Fruit fly (Drosophila melanogaster) whole organism, embryonic: Measurements from ENCODE around the gene CG32819.

Experiments
- Asciz ChIP-seq: fragments of 200-800 bp; sonication (Bioruptor generic); optimal IDR thresholded peaks from 2 replicates; lab custom pipeline; 2017; ENCODE audit warnings: missing biosample characterization, mild to moderate bottlenecking, missing genetic modification characterization, missing genetic modification reagents
- CG11398 ChIP-seq: fragments of 200-800 bp; sonication (Bioruptor generic); optimal IDR thresholded peaks from 2 replicates; lab custom pipeline; 2016; ENCODE audit warnings: missing biosample characterization, missing genetic modification characterization
- CG12659 ChIP-seq: fragments of 200-800 bp; sonication (Bioruptor generic); optimal IDR thresholded peaks from 3 replicates; lab custom pipeline; 2017; ENCODE audit warnings: mild to moderate bottlenecking, missing biosample characterization, missing genetic modification reagents, missing genetic modification characterization
- CG13775 ChIP-seq: fragments of 200-800 bp; sonication (Bioruptor generic); optimal IDR thresholded peaks from 3 replicates; lab custom pipeline; 2017; ENCODE audit warnings: missing biosample characterization, mild to moderate bottlenecking, missing genetic modification characterization
- CG13894 ChIP-seq: fragments of 200-800 bp; sonication (Bioruptor generic); optimal IDR thresholded peaks from 3 replicates; lab custom pipeline; 2018; ENCODE audit warnings: missing biosample characterization, mild to moderate bottlenecking, missing genetic modification characterization, moderate library complexity
- CG14667 ChIP-seq: fragments of 200-800 bp; sonication (Bioruptor generic); IDR thresholded peaks from 2 replicates; pipeline ENCODE4 v1.3.6; 2022; ENCODE audit warnings: missing biosample characterization, missing genetic modification characterization
- CG15479 ChIP-seq: fragments of 200-800 bp; sonication (Bioruptor generic); optimal IDR thresholded peaks from 3 replicates; lab custom pipeline; 2019; ENCODE audit warnings: missing biosample characterization, mild to moderate bottlenecking, missing genetic modification characterization, moderate library complexity
- CG15696 ChIP-seq: fragments of 200-800 bp; sonication (Bioruptor generic); optimal IDR thresholded peaks from 2 replicates; lab custom pipeline; 2019; ENCODE audit warnings: missing biosample characterization, mild to moderate bottlenecking, missing genetic modification characterization, moderate library complexity
- CG17186 ChIP-seq: fragments of 200-800 bp; sonication (Bioruptor generic); optimal IDR thresholded peaks from 3 replicates; lab custom pipeline; 2017; ENCODE audit warnings: missing biosample characterization, missing genetic modification reagents, missing genetic modification characterization
- CG17612 ChIP-seq: fragments of 200-800 bp; sonication (Bioruptor generic); IDR thresholded peaks from 2 replicates; pipeline ENCODE4 v1.3.6; 2022; ENCODE audit warnings: missing biosample characterization, missing genetic modification characterization
- CG1792 ChIP-seq: fragments of 200-800 bp; sonication (Bioruptor generic); optimal IDR thresholded peaks from 2 replicates; lab custom pipeline; 2016; ENCODE audit warnings: missing biosample characterization, missing genetic modification characterization
- CG18476 ChIP-seq: fragments of 200-800 bp; sonication (Bioruptor generic); optimal IDR thresholded peaks from 2 replicates; lab custom pipeline; 2016; ENCODE audit warnings: missing biosample characterization, mild to moderate bottlenecking, missing genetic modification characterization
- CG2678 ChIP-seq: fragments of 200-800 bp; sonication (Bioruptor generic); optimal IDR thresholded peaks from 3 replicates; lab custom pipeline; 2019; ENCODE audit warnings: missing biosample characterization, mild to moderate bottlenecking, missing genetic modification characterization, moderate library complexity
- CG2889 ChIP-seq: fragments of 200-800 bp; sonication (Bioruptor generic); IDR thresholded peaks from 3 replicates; pipeline ENCODE4 v1.3.6; 2022; ENCODE audit warnings: missing biosample characterization, missing genetic modification characterization
- CG30020 ChIP-seq: fragments of 200-800 bp; optimal IDR thresholded peaks from 2 replicates; lab custom pipeline; 2019; ENCODE audit warnings: missing biosample characterization, mild to moderate bottlenecking, missing genetic modification characterization, moderate library complexity
- CG3726 ChIP-seq: fragments of 200-800 bp; sonication (Bioruptor generic); IDR thresholded peaks from 3 replicates; pipeline ENCODE4, ENCODE4 v1.3.6; 2022; ENCODE audit warnings: missing biosample characterization, missing genetic modification characterization
- CG4404 ChIP-seq: fragments of 200-800 bp; sonication (Bioruptor generic); IDR thresholded peaks from 2 replicates; pipeline ENCODE4 v1.3.6; 2022; ENCODE audit warnings: missing biosample characterization, missing genetic modification characterization
- CG4617 ChIP-seq: fragments of 200-800 bp; sonication (Bioruptor generic); optimal IDR thresholded peaks from 3 replicates; lab custom pipeline; 2016; ENCODE audit warnings: missing biosample characterization, missing genetic modification characterization, borderline replicate concordance
- CG6654 ChIP-seq: fragments of 200-800 bp; sonication (Bioruptor generic); optimal IDR thresholded peaks from 2 replicates; lab custom pipeline; 2017; ENCODE audit warnings: missing biosample characterization, mild to moderate bottlenecking, missing genetic modification characterization
- CG7839 ChIP-seq: fragments of 200-800 bp; sonication (Bioruptor generic); optimal IDR thresholded peaks from 3 replicates; lab custom pipeline; 2018; ENCODE audit warnings: missing biosample characterization, mild to moderate bottlenecking, missing genetic modification characterization, moderate library complexity
- CG8290 ChIP-seq, 3 experiments: fragments of 200-800 bp; sonication (Bioruptor generic); optimal IDR thresholded peaks; 2 replicates each; lab custom pipeline; 2016 to 2019; ENCODE audit warnings: missing biosample characterization in 3 of 3, missing genetic modification characterization in 3 of 3, mild to moderate bottlenecking in 2 of 3, moderate library complexity in 1 of 3
- CG8478 ChIP-seq: fragments of >200 bp; optimal IDR thresholded peaks from 2 replicates; lab custom pipeline; 2018
- Chrac-16 ChIP-seq: fragments of 200-800 bp; sonication (Bioruptor generic); optimal IDR thresholded peaks from 3 replicates; lab custom pipeline; 2016; ENCODE audit warnings: missing biosample characterization, missing genetic modification characterization
- CkIIα-i1 ChIP-seq: fragments of 200-800 bp; sonication (Bioruptor generic); IDR thresholded peaks from 2 replicates; pipeline ENCODE4 v1.3.6; 2022; ENCODE audit warnings: missing biosample characterization, missing genetic modification characterization
- Doc2 ChIP-seq: fragments of 200-800 bp; sonication (Bioruptor generic); IDR thresholded peaks from 2 replicates; pipeline ENCODE4 v1.3.6; 2022; ENCODE audit warnings: missing biosample characterization, missing genetic modification characterization
- Drgx ChIP-seq: fragments of 200-800 bp; sonication (Bioruptor generic); IDR thresholded peaks from 2 replicates; pipeline ENCODE4 v1.3.6; 2022; ENCODE audit warnings: missing biosample characterization, missing genetic modification characterization
- HLH54F ChIP-seq: fragments of 200-800 bp; sonication (Bioruptor generic); optimal IDR thresholded peaks from 3 replicates; lab custom pipeline; 2016; ENCODE audit warnings: missing biosample characterization, missing genetic modification characterization
- Med ChIP-seq: fragments of 200-800 bp; sonication (Bioruptor generic); peaks from one replicate; lab custom pipeline; 2016; ENCODE audit warnings: missing biosample characterization, missing genetic modification characterization, mild to moderate bottlenecking, inconsistent platforms, moderate library complexity
- NC2β ChIP-seq: fragments of 200-800 bp; sonication (Bioruptor generic); optimal IDR thresholded peaks from 2 replicates; lab custom pipeline; 2016; ENCODE audit warnings: missing biosample characterization, missing genetic modification characterization
- NFAT ChIP-seq: fragments of 200-800 bp; sonication (Bioruptor generic); IDR thresholded peaks from 2 replicates; pipeline ENCODE4 v1.3.6; 2022; ENCODE audit warnings: missing biosample characterization, missing genetic modification characterization
- Oli ChIP-seq: fragments of 200-800 bp; sonication (Bioruptor generic); optimal IDR thresholded peaks from 2 replicates; lab custom pipeline; 2018; ENCODE audit warnings: missing biosample characterization, mild to moderate bottlenecking, missing genetic modification characterization, moderate library complexity
- Opbp ChIP-seq: fragments of 200-800 bp; sonication (Bioruptor generic); IDR thresholded peaks from 3 replicates; pipeline ENCODE4 v1.3.6; 2022; ENCODE audit warnings: missing biosample characterization, missing genetic modification characterization; ENCODE audit not compliant: partially characterized antibody
- Six4 ChIP-seq: fragments of 200-800 bp; sonication (Bioruptor generic); optimal IDR thresholded peaks from 2 replicates; lab custom pipeline; 2016; ENCODE audit warnings: missing biosample characterization, missing genetic modification characterization
- cato ChIP-seq: fragments of 200-800 bp; sonication (Bioruptor generic); optimal IDR thresholded peaks from 2 replicates; lab custom pipeline; 2016; ENCODE audit warnings: missing biosample characterization, missing genetic modification characterization, borderline replicate concordance
- ewg ChIP-seq: fragments of 200-800 bp; sonication (Bioruptor generic); optimal IDR thresholded peaks from 3 replicates; lab custom pipeline; 2017; ENCODE audit warnings: mild to moderate bottlenecking, missing biosample characterization, missing genetic modification reagents, missing genetic modification characterization
- exex ChIP-seq: fragments of 200-800 bp; sonication (Bioruptor generic); optimal IDR thresholded peaks from 4 replicates; lab custom pipeline; 2018; ENCODE audit warnings: missing biosample characterization, mild to moderate bottlenecking, missing genetic modification characterization, moderate library complexity
- gcm ChIP-seq: fragments of 200-800 bp; sonication (Bioruptor generic); optimal IDR thresholded peaks from 2 replicates; lab custom pipeline; 2019; ENCODE audit warnings: missing biosample characterization, mild to moderate bottlenecking, missing genetic modification characterization, moderate library complexity
- gcm2 ChIP-seq: fragments of 200-800 bp; sonication (Bioruptor generic); optimal IDR thresholded peaks from 2 replicates; lab custom pipeline; 2016; ENCODE audit warnings: missing biosample characterization, missing genetic modification characterization
- gem ChIP-seq: fragments of 200-800 bp; sonication (Bioruptor generic); optimal IDR thresholded peaks from 2 replicates; lab custom pipeline; 2019; ENCODE audit warnings: missing biosample characterization, mild to moderate bottlenecking, missing genetic modification characterization, moderate library complexity
- gt ChIP-seq: fragments of 200-800 bp; sonication (Bioruptor generic); IDR thresholded peaks from 2 replicates; pipeline ENCODE4 v1.3.6; 2022; ENCODE audit warnings: missing biosample characterization, missing genetic modification characterization
- luna ChIP-seq: fragments of 200-800 bp; sonication (Bioruptor generic); optimal IDR thresholded peaks from 2 replicates; lab custom pipeline; 2016; ENCODE audit warnings: missing biosample characterization, missing genetic modification characterization
- mam ChIP-seq: fragments of 200-800 bp; sonication (Bioruptor generic); optimal IDR thresholded peaks from 3 replicates; lab custom pipeline; 2016; ENCODE audit warnings: missing biosample characterization, missing genetic modification characterization
- nerfin-1 ChIP-seq: fragments of 200-800 bp; sonication (Bioruptor generic); optimal IDR thresholded peaks from 3 replicates; lab custom pipeline; 2019; ENCODE audit warnings: missing biosample characterization, mild to moderate bottlenecking, missing genetic modification characterization, moderate library complexity
- pb ChIP-seq: fragments of 200-800 bp; sonication (Bioruptor generic); optimal IDR thresholded peaks from 3 replicates; lab custom pipeline; 2016; ENCODE audit warnings: missing biosample characterization, missing genetic modification characterization
- rib ChIP-seq: fragments of 200-800 bp; sonication (Bioruptor generic); IDR thresholded peaks from 2 replicates; pipeline ENCODE4 v1.3.6; 2022; ENCODE audit warnings: missing biosample characterization, missing genetic modification characterization
- run ChIP-seq: fragments of 200-800 bp; sonication (Bioruptor generic); optimal IDR thresholded peaks from 3 replicates; lab custom pipeline; 2018; ENCODE audit warnings: missing biosample characterization, mild to moderate bottlenecking, missing genetic modification characterization
- sima ChIP-seq: fragments of 200-800 bp; sonication (Bioruptor generic); optimal IDR thresholded peaks from 2 replicates; lab custom pipeline; 2016; ENCODE audit warnings: missing biosample characterization, missing genetic modification characterization
- sob ChIP-seq: fragments of 200-800 bp; sonication (Bioruptor generic); IDR thresholded peaks from 2 replicates; pipeline ENCODE4 v1.3.6; 2022; ENCODE audit warnings: missing biosample characterization, missing genetic modification characterization
- tup ChIP-seq: fragments of 200-800 bp; sonication (Bioruptor generic); optimal IDR thresholded peaks from 2 replicates; lab custom pipeline; 2016; ENCODE audit warnings: missing biosample characterization, mild to moderate bottlenecking, missing genetic modification characterization, moderate library complexity
- z ChIP-seq: fragments of 200-800 bp; sonication (Bioruptor generic); IDR thresholded peaks from 3 replicates; pipeline ENCODE4 v1.3.6; 2022; ENCODE audit warnings: missing biosample characterization, missing genetic modification characterization

Gene CG32819

DNA sequence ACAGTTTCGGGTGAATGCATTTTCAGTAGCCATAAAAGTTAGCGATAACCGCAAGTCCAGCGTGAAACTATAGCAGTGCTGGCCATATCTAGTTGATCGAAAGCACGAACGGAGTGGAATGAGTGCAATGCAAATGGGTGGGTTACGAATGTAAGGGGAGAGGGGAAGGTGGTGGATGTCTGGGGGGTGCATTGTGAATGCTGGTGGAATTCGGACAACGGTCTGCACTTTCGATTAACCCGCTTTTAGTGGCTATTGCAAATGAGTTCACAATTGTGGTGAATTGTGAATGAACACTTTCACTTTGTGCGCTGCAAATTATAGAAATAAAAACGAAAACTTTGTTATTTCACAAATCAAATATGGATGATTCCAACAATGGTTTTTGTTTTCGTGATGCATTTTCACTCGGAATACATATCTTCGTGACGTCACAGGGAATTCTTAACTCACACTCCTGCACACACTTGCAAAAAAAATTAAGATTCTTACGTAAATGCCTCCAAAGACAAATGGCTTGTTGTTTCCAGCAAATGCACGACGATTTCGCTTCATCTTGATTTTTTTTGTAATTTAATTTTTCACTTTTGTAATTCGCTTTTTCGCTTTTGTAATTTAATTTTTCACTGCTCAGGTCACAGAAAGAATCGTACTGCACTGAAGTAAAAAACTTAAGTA lies 8.7 kb upstream of the CG32819 start, which contains the start of gene DIP1 (continued):
- TF ChIP-seq tup (GFP tag; lab: Kevin White, UChicago): no peak
- peak; percentile 12 for TF ChIP-seq CG2678 (tag; lab: Kevin White, UChicago)
- TF ChIP-seq CG14667 (GFP tag; lab: Robert Waterston, UW): no peak
- no peak for TF ChIP-seq CG18476 (GFP tag; lab: Kevin White, UChicago)
- no peak for TF ChIP-seq sima (GFP tag; lab: Kevin White, UChicago)
- peak; percentile 8 for TF ChIP-seq Asciz (GFP tag; lab: Kevin White, UChicago)
- TF ChIP-seq CG4404 (GFP tag; lab: Robert Waterston, UW): no peak
- TF ChIP-seq CG11398: no peak
- no peak for TF ChIP-seq luna (GFP tag; lab: Kevin White, UChicago)
- no peak for TF ChIP-seq CG15479 (GFP tag; lab: Kevin White, UChicago)
- TF ChIP-seq Med: peak; percentile 81
- no peak for TF ChIP-seq HLH54F (GFP tag; lab: Kevin White, UChicago)
- no peak for TF ChIP-seq pb (GFP tag; lab: Kevin White, UChicago)
- no peak for TF ChIP-seq sob (GFP tag; lab: Robert Waterston, UW)
- TF ChIP-seq run (tag; lab: Kevin White, UChicago): no peak
- TF ChIP-seq CG15696 (tag; lab: Kevin White, UChicago): no peak
- TF ChIP-seq Doc2 (GFP tag; lab: Robert Waterston, UW): no peak
- peak; percentile 71 for TF ChIP-seq CG12659
- TF ChIP-seq CG8478 (lab: Kevin White, UChicago): no peak
- no peak for TF ChIP-seq CG2889 (GFP tag; lab: Robert Waterston, UW)
- TF ChIP-seq CG7839: no peak
- no peak for TF ChIP-seq CG13775 (GFP tag; lab: Kevin White, UChicago)
- TF ChIP-seq Six4 (GFP tag; lab: Kevin White, UChicago): no peak
- TF ChIP-seq ewg (GFP tag; lab: Kevin White, UChicago): no peak
- no peak for TF ChIP-seq exex (tag; lab: Kevin White, UChicago)
- no peak for TF ChIP-seq CG30020 (tag; lab: Kevin White, UChicago)
- TF ChIP-seq gcm2 (GFP tag; lab: Kevin White, UChicago): no peak
- no peak for TF ChIP-seq gt (GFP tag; lab: Robert Waterston, UW)
- peak; percentile 18 for TF ChIP-seq gcm
- TF ChIP-seq gem: peak; percentile 50
- TF ChIP-seq nerfin-1 (tag; lab: Kevin White, UChicago): peak; percentile 43
- TF ChIP-seq CG17186: no peak
- TF ChIP-seq z (GFP tag; lab: Robert Waterston, UW): no peak
- TF ChIP-seq CG4617 (GFP tag; lab: Kevin White, UChicago): peak; percentile 74
- no peak for TF ChIP-seq CG8290 (GFP tag; optimal IDR thresholded peaks at IDR 0.05; lab: Kevin White, UChicago)
- TF ChIP-seq CG8290 (tag; optimal IDR thresholded peaks at IDR 0.05; lab: Kevin White, UChicago): no peak
- peak; percentile 67 for TF ChIP-seq Drgx
- TF ChIP-seq Oli (tag; lab: Kevin White, UChicago): no peak
- no peak for TF ChIP-seq CG6654 (GFP tag; lab: Kevin White, UChicago)
- TF ChIP-seq CG13894: no peak
- TF ChIP-seq Opbp (GFP tag; lab: Robert Waterston, UW): no peak
- no peak for TF ChIP-seq CG1792 (GFP tag; lab: Kevin White, UChicago)
- TF ChIP-seq mam: peak; percentile 10
- no peak for TF ChIP-seq Chrac-16
- TF ChIP-seq CG3726: no peak
- TF ChIP-seq cato (GFP tag; lab: Kevin White, UChicago): no peak
- no peak for TF ChIP-seq CG17612
- no peak for TF ChIP-seq CkIIα-i1 (GFP tag; lab: Robert Waterston, UW)
- no peak for TF ChIP-seq NFAT (GFP tag; lab: Robert Waterston, UW)
- TF ChIP-seq NC2β: no peak
- no peak for TF ChIP-seq rib (GFP tag; lab: Robert Waterston, UW)
